Fruit fly (Drosophila melanogaster) whole organism, embryonic: ENCODE measurements around the gene CG5191.

Experiments used
- Awh ChIP-seq: fragments of 200-800 bp; sonication (Bioruptor generic); IDR thresholded peaks from 2 replicates; pipeline ENCODE4, ENCODE4 v1.3.6; 2022; ENCODE audit warnings: missing biosample characterization, missing genetic modification characterization
- BtbVII ChIP-seq: fragments of 200-800 bp; sonication (Bioruptor generic); optimal IDR thresholded peaks from 3 replicates; lab custom pipeline; 2017; ENCODE audit warnings: missing biosample characterization, mild to moderate bottlenecking, missing genetic modification characterization
- CG11456 ChIP-seq: fragments of 200-800 bp; sonication (Bioruptor generic); IDR thresholded peaks from 3 replicates; pipeline ENCODE4 v1.3.6; 2022; ENCODE audit warnings: missing biosample characterization, missing genetic modification characterization
- CG11723 ChIP-seq: fragments of 200-800 bp; sonication (Bioruptor generic); optimal IDR thresholded peaks from 2 replicates; lab custom pipeline; 2017; ENCODE audit warnings: missing biosample characterization, mild to moderate bottlenecking, missing genetic modification characterization
- CG12071 ChIP-seq: fragments of 200-800 bp; sonication (Bioruptor generic); optimal IDR thresholded peaks from 3 replicates; lab custom pipeline; 2018; ENCODE audit warnings: missing biosample characterization, mild to moderate bottlenecking, missing genetic modification characterization
- CG12104 ChIP-seq: fragments of 200-800 bp; sonication (Bioruptor generic); optimal IDR thresholded peaks from 3 replicates; lab custom pipeline; 2016; ENCODE audit warnings: missing biosample characterization, missing genetic modification characterization
- CG12236 ChIP-seq: fragments of 200-800 bp; sonication (Bioruptor generic); optimal IDR thresholded peaks from 2 replicates; lab custom pipeline; 2016; ENCODE audit warnings: missing biosample characterization, missing genetic modification characterization
- CG13287 ChIP-seq: fragments of 200-800 bp; sonication (Bioruptor generic); IDR thresholded peaks from 2 replicates; pipeline ENCODE4 v1.3.6; 2022; ENCODE audit warnings: missing biosample characterization, missing genetic modification characterization; ENCODE audit not compliant: partially characterized antibody
- CG14014 ChIP-seq: fragments of 200-800 bp; sonication (Bioruptor generic); IDR thresholded peaks from 2 replicates; pipeline ENCODE4 v1.3.6; 2022; ENCODE audit warnings: missing biosample characterization, missing genetic modification characterization
- CG15269 ChIP-seq: fragments of 200-800 bp; sonication (Bioruptor generic); optimal IDR thresholded peaks from 2 replicates; lab custom pipeline; 2018; ENCODE audit warnings: missing biosample characterization, mild to moderate bottlenecking, missing genetic modification characterization, moderate library complexity
- CG16815 ChIP-seq: fragments of 200-800 bp; sonication (Bioruptor generic); optimal IDR thresholded peaks from 3 replicates; lab custom pipeline; 2017; ENCODE audit warnings: missing biosample characterization, mild to moderate bottlenecking, missing genetic modification characterization
- CG32767 ChIP-seq: fragments of 200-800 bp; sonication (Bioruptor generic); IDR thresholded peaks from 2 replicates; pipeline ENCODE4 v1.3.6; 2022; ENCODE audit warnings: missing biosample characterization, missing genetic modification characterization
- CG3726 ChIP-seq: fragments of 200-800 bp; sonication (Bioruptor generic); IDR thresholded peaks from 3 replicates; pipeline ENCODE4, ENCODE4 v1.3.6; 2022; ENCODE audit warnings: missing biosample characterization, missing genetic modification characterization
- CG4424 ChIP-seq: fragments of 200-800 bp; sonication (Bioruptor generic); optimal IDR thresholded peaks from 3 replicates; lab custom pipeline; 2016; ENCODE audit warnings: missing biosample characterization, missing genetic modification characterization
- Camta ChIP-seq: fragments of 200-800 bp; sonication (Bioruptor generic); optimal IDR thresholded peaks from 2 replicates; lab custom pipeline; 2016; ENCODE audit warnings: missing biosample characterization, missing genetic modification characterization
- D ChIP-seq, 2 experiments: fragments of 200-800 bp in 1 of 2; fragments of >200 bp in 1 of 2; sonication (Bioruptor generic) in 1 of 2; optimal IDR thresholded peaks; 2 replicates in 1 of 2; 3 replicates in 1 of 2; lab custom pipeline; 2017; ENCODE audit warnings: mild to moderate bottlenecking in 1 of 2, missing biosample characterization in 1 of 2, missing genetic modification characterization in 1 of 2, missing genetic modification reagents in 1 of 2
- Dll ChIP-seq: fragments of 200-800 bp; sonication (Bioruptor generic); IDR thresholded peaks from 4 replicates; pipeline ENCODE4 v1.3.6; 2022; ENCODE audit warnings: missing biosample characterization, missing genetic modification characterization; ENCODE audit not compliant: partially characterized antibody
- Ets65A ChIP-seq: fragments of 200-800 bp; sonication (Bioruptor generic); peaks from one replicate; lab custom pipeline; 2016; ENCODE audit warnings: missing biosample characterization, missing genetic modification characterization
- Hmr ChIP-seq: fragments of 200-800 bp; sonication (Bioruptor generic); optimal IDR thresholded peaks from 3 replicates; lab custom pipeline; 2017; ENCODE audit warnings: mild to moderate bottlenecking, missing biosample characterization, missing genetic modification reagents, missing genetic modification characterization
- Hr51 ChIP-seq, 2 experiments: fragments of 200-800 bp; sonication (Bioruptor generic); optimal IDR thresholded peaks; 2 replicates in 1 of 2; 3 replicates in 1 of 2; lab custom pipeline; 2016 to 2018; ENCODE audit warnings: missing biosample characterization in 2 of 2, missing genetic modification characterization in 2 of 2, mild to moderate bottlenecking in 1 of 2, moderate library complexity in 1 of 2
- Hr78 ChIP-seq, 2 experiments: fragments of 200-800 bp in 1 of 2; fragments of >200 bp in 1 of 2; sonication (Bioruptor generic) in 1 of 2; optimal IDR thresholded peaks; 2 replicates each; lab custom pipeline; 2017 to 2019; ENCODE audit warnings: missing biosample characterization in 2 of 2, missing genetic modification characterization in 2 of 2, mild to moderate bottlenecking in 1 of 2, moderate library complexity in 1 of 2
- Hsf ChIP-seq: fragments of 200-800 bp; sonication (Bioruptor generic); optimal IDR thresholded peaks from 3 replicates; lab custom pipeline; 2016; ENCODE audit warnings: missing biosample characterization, missing genetic modification characterization
- Lim3 ChIP-seq: fragments of 200-800 bp; sonication (Bioruptor generic); IDR thresholded peaks from 2 replicates; pipeline ENCODE4 v1.3.6; 2022; ENCODE audit warnings: missing biosample characterization, missing genetic modification characterization
- Nf-YC ChIP-seq: fragments of 200-800 bp; optimal IDR thresholded peaks from 3 replicates; lab custom pipeline; 2019; ENCODE audit warnings: missing biosample characterization, mild to moderate bottlenecking, missing genetic modification characterization, moderate library complexity
- PHDP ChIP-seq: fragments of 200-800 bp; sonication (Bioruptor generic); optimal IDR thresholded peaks from 3 replicates; lab custom pipeline; 2018; ENCODE audit warnings: missing biosample characterization, mild to moderate bottlenecking, missing genetic modification characterization, moderate library complexity
- Trl ChIP-seq, 3 experiments: fragments of >200 bp in 2 of 3; fragments of 200-800 bp in 1 of 3; sonication (Bioruptor generic) in 1 of 3; optimal IDR thresholded peaks; 2 replicates in 1 of 3; 3 replicates in 2 of 3; lab custom pipeline; 2016 to 2017; ENCODE audit warnings: missing biosample characterization in 1 of 3, missing genetic modification characterization in 1 of 3
- ap ChIP-seq: fragments of 200-800 bp; sonication (Bioruptor generic); IDR thresholded peaks from 2 replicates; pipeline ENCODE4 v1.3.6; 2022; ENCODE audit warnings: missing biosample characterization, missing genetic modification characterization
- bab2 ChIP-seq: fragments of 200-800 bp; sonication (Bioruptor generic); optimal IDR thresholded peaks from 2 replicates; lab custom pipeline; 2016; ENCODE audit warnings: missing biosample characterization, missing genetic modification characterization
- cas ChIP-seq: fragments of 200-800 bp; sonication (Bioruptor generic); IDR thresholded peaks from 2 replicates; pipeline ENCODE4 v1.3.6; 2022; ENCODE audit warnings: missing biosample characterization, missing genetic modification characterization
- caup ChIP-seq: fragments of 200-800 bp; sonication (Bioruptor generic); optimal IDR thresholded peaks from 3 replicates; lab custom pipeline; 2017; ENCODE audit warnings: missing biosample characterization, mild to moderate bottlenecking, missing genetic modification characterization, moderate library complexity; ENCODE audit not compliant: severe bottlenecking
- chn ChIP-seq: fragments of 200-800 bp; sonication (Bioruptor generic); optimal IDR thresholded peaks from 2 replicates; lab custom pipeline; 2016; ENCODE audit warnings: missing biosample characterization, missing genetic modification characterization
- dan ChIP-seq: fragments of 200-800 bp; sonication (Bioruptor generic); IDR thresholded peaks from 2 replicates; pipeline ENCODE4 v1.3.6; 2022; ENCODE audit warnings: missing biosample characterization, missing genetic modification characterization
- dpn ChIP-seq, 2 experiments: fragments of 200-800 bp; sonication (Bioruptor generic); optimal IDR thresholded peaks; 3 replicates each; lab custom pipeline; 2016; ENCODE audit warnings: missing biosample characterization in 2 of 2, missing genetic modification characterization in 2 of 2
- dysf ChIP-seq: fragments of 200-800 bp; sonication (Bioruptor generic); IDR thresholded peaks from 3 replicates; pipeline ENCODE4 v1.3.6; 2022; ENCODE audit warnings: missing biosample characterization, missing genetic modification characterization
- hbn ChIP-seq: fragments of 200-800 bp; sonication (Bioruptor generic); IDR thresholded peaks from 2 replicates; pipeline ENCODE4 v1.3.6; 2022; ENCODE audit warnings: missing biosample characterization, missing genetic modification characterization; ENCODE audit not compliant: partially characterized antibody
- hkb ChIP-seq, 2 experiments: fragments of 200-800 bp in 1 of 2; fragments of >200 bp in 1 of 2; sonication (Bioruptor generic) in 1 of 2; IDR thresholded peaks in 1 of 2; optimal IDR thresholded peaks in 1 of 2; 2 replicates each; pipeline versions ENCODE4 v1.3.6 to Lab custom; 2017 to 2022; ENCODE audit warnings: missing biosample characterization in 1 of 2, missing genetic modification characterization in 1 of 2
- ind ChIP-seq: fragments of 200-800 bp; sonication (Bioruptor generic); optimal IDR thresholded peaks from 3 replicates; lab custom pipeline; 2016; ENCODE audit warnings: missing biosample characterization, missing genetic modification characterization
- insv ChIP-seq, 2 experiments: fragments of 200-800 bp; sonication (Bioruptor generic); optimal IDR thresholded peaks; 3 replicates each; lab custom pipeline; 2016 to 2018; ENCODE audit warnings: missing biosample characterization in 2 of 2, missing genetic modification characterization in 2 of 2
- pan ChIP-seq, 4 experiments: fragments of >200 bp in 3 of 4; fragments of 200-800 bp in 1 of 4; sonication (Bioruptor generic) in 1 of 4; optimal IDR thresholded peaks in 3 of 4; IDR thresholded peaks in 1 of 4; 2 replicates each; pipeline versions ENCODE4 v1.3.6 to Lab custom; 2017 to 2022; ENCODE audit warnings: missing biosample characterization in 2 of 4, missing genetic modification characterization in 2 of 4, mixed read lengths in 1 of 4
- pfk ChIP-seq: fragments of 200-800 bp; sonication (Bioruptor generic); optimal IDR thresholded peaks from 2 replicates; lab custom pipeline; 2018; ENCODE audit warnings: missing biosample characterization, mild to moderate bottlenecking, missing genetic modification characterization, moderate library complexity
- sc ChIP-seq, 3 experiments: fragments of >200 bp in 2 of 3; fragments of 200-800 bp in 1 of 3; sonication (Bioruptor generic) in 1 of 3; optimal IDR thresholded peaks; 2 replicates in 2 of 3; 3 replicates in 1 of 3; lab custom pipeline; 2017; ENCODE audit warnings: mild to moderate bottlenecking in 1 of 3, missing biosample characterization in 1 of 3, missing genetic modification characterization in 1 of 3, missing genetic modification reagents in 1 of 3
- so ChIP-seq: fragments of 200-800 bp; sonication (Bioruptor generic); IDR thresholded peaks from 3 replicates; pipeline ENCODE4 v1.3.6; 2022; ENCODE audit warnings: missing biosample characterization, missing genetic modification characterization
- twi ChIP-seq: fragments of 200-800 bp; optimal IDR thresholded peaks from 2 replicates; lab custom pipeline; 2019; ENCODE audit warnings: missing biosample characterization, mild to moderate bottlenecking, missing genetic modification characterization, moderate library complexity
- unc-4 ChIP-seq: fragments of 200-800 bp; sonication (Bioruptor generic); IDR thresholded peaks from 2 replicates; pipeline ENCODE4 v1.3.6; 2022; ENCODE audit warnings: missing biosample characterization, missing genetic modification characterization; ENCODE audit not compliant: partially characterized antibody
- z ChIP-seq: fragments of 200-800 bp; sonication (Bioruptor generic); IDR thresholded peaks from 3 replicates; pipeline ENCODE4 v1.3.6; 2022; ENCODE audit warnings: missing biosample characterization, missing genetic modification characterization

CG5191 gene

dm6 chr3R:20549855-20550603 is 10.6 kb upstream of the CG5191 start (continued):
- TF ChIP-seq Lim3 (GFP tag; lab: Robert Waterston, UW) (no peak; the same call in 1 of the 2 replicates), Hr78 (GFP tag; optimal IDR thresholded peaks at IDR 0.05; lab: Kevin White, UChicago) (peak in 1 of 2 experiments; percentile 58), CG15269 (tag; lab: Kevin White, UChicago) (peak; percentile 92), CG13287 (GFP tag; lab: Robert Waterston, UW) (no peak; the same call in 1 of the 2 replicates), Dll (no peak), dpn (GFP tag; optimal IDR thresholded peaks at IDR 0.05; lab: Kevin White, UChicago) (peak; percentile 20 to 78), hbn (GFP tag; lab: Robert Waterston, UW) (no peak), CG12104 (GFP tag; lab: Kevin White, UChicago) (peak; percentile 84), CG4424 (GFP tag; lab: Kevin White, UChicago) (peak; percentile 89), hkb (optimal IDR thresholded peaks at IDR 0.05; lab: Kevin White, UChicago) (no peak), hkb (GFP tag; IDR thresholded peaks at IDR 0.05; lab: Robert Waterston, UW) (peak; percentile 85), ap (GFP tag; lab: Robert Waterston, UW) (peak; percentile 62), z (GFP tag; lab: Robert Waterston, UW) (0 out of 3 replicates have a peak, but pooled peaks have one; percentile 4), BtbVII (GFP tag; lab: Kevin White, UChicago) (peak; percentile 79), dan (peak; percentile 62; the same call in 1 of the 2 replicates), Awh (GFP tag; lab: Robert Waterston, UW) (peak; percentile 76), Hsf (GFP tag; lab: Kevin White, UChicago) (peak; percentile 67), CG11456 (GFP tag; lab: Robert Waterston, UW) (peak; percentile 78; the same call in 2 of the 3 replicates), CG32767 (peak; percentile 58; the same call in 1 of the 2 replicates), PHDP (tag; lab: Kevin White, UChicago) (peak; percentile 88), Camta (GFP tag; lab: Kevin White, UChicago) (no peak), CG12071 (GFP tag; lab: Kevin White, UChicago) (peak; percentile 66), CG3726 (GFP tag; lab: Robert Waterston, UW) (peak; percentile 78; the same call in 2 of the 3 replicates), twi (tag; lab: Kevin White, UChicago) (peak; percentile 99), D (optimal IDR thresholded peaks at IDR 0.05; lab: Kevin White, UChicago) (no peak), D (GFP tag; optimal IDR thresholded peaks at IDR 0.05; lab: Kevin White, UChicago) (peak; percentile 85), Ets65A (GFP tag; lab: Kevin White, UChicago) (peak; percentile 95), chn (GFP tag; lab: Kevin White, UChicago) (peak; percentile 55), insv (GFP tag; optimal IDR thresholded peaks at IDR 0.05; lab: Kevin White, UChicago) (no peak), CG14014 (GFP tag; lab: Robert Waterston, UW) (peak; percentile 85), CG12236 (GFP tag; lab: Kevin White, UChicago) (no peak), dysf (peak; percentile 90), Hr51 (GFP tag; optimal IDR thresholded peaks at IDR 0.05; lab: Kevin White, UChicago) (peak; percentile 37 to 89), sc (optimal IDR thresholded peaks at IDR 0.05; lab: Kevin White, UChicago) (no peak), sc (GFP tag; optimal IDR thresholded peaks at IDR 0.05; lab: Kevin White, UChicago) (peak; percentile 84), Trl (optimal IDR thresholded peaks at IDR 0.05; lab: Kevin White, UChicago) (no peak), Trl (GFP tag; optimal IDR thresholded peaks at IDR 0.05; lab: Kevin White, UChicago) (no peak), bab2 (GFP tag; lab: Kevin White, UChicago) (peak; percentile 5), CG11723 (peak; percentile 75), cas (GFP tag; lab: Robert Waterston, UW) (peak; percentile 25; the same call in 1 of the 2 replicates), so (GFP tag; lab: Robert Waterston, UW) (peak; percentile 75), CG16815 (GFP tag; lab: Kevin White, UChicago) (peak; percentile 87), ind (GFP tag; lab: Kevin White, UChicago) (peak; percentile 86), Hmr (peak; percentile 81), unc-4 (GFP tag; lab: Robert Waterston, UW) (no peak), pan (optimal IDR thresholded peaks at IDR 0.05; lab: Kevin White, UChicago) (no peak), pan (GFP tag; optimal IDR thresholded peaks at IDR 0.05 in 1 of 2, IDR thresholded peaks at IDR 0.05 in 1 of 2) (peak in 1 of 2 experiments; percentile 77), caup (GFP tag; lab: Kevin White, UChicago) (peak; percentile 86), pfk (peak; percentile 68), Nf-YC (peak; percentile 65)
